Worm (Caenorhabditis elegans) whole organism, L1 larva: ENCODE data around the gene srz-79.
A peak's percentile ranks its signal among the peaks of the same experiment; 100 is the strongest.

Experiments
- aha-1 ChIP-seq: fragments of 150-350 bp; optimal IDR thresholded peaks from 2 replicates; lab custom pipeline; 2014; ENCODE audit warnings: missing biosample characterization, missing genetic modification characterization
- alr-1 ChIP-seq: fragments of 200-800 bp; sonication (Bioruptor generic); optimal IDR thresholded peaks from 2 replicates; lab custom pipeline; 2018; ENCODE audit warnings: borderline replicate concordance, mild to moderate bottlenecking, missing genetic modification characterization, missing compliant biosample characterization
- aly-2 ChIP-seq: fragments of 150-350 bp; optimal IDR thresholded peaks from 2 replicates; lab custom pipeline; 2014; ENCODE audit warnings: missing biosample characterization, missing genetic modification characterization
- ceh-8 ChIP-seq: fragments of 200-800 bp; sonication (Bioruptor generic); optimal IDR thresholded peaks from 2 replicates; lab custom pipeline; 2018; ENCODE audit warnings: mild to moderate bottlenecking, missing genetic modification characterization, moderate library complexity, missing compliant biosample characterization
- ceh-82 ChIP-seq, 3 experiments: fragments of 150-350 bp in 1 of 3; sonication (generic microtip) in 2 of 3; optimal IDR thresholded peaks; 2 replicates each; lab custom pipeline; 2014 to 2017; ENCODE audit warnings: missing biosample characterization in 3 of 3, missing genetic modification characterization in 3 of 3
- ceh-88 ChIP-seq: fragments of 200-800 bp; sonication (Bioruptor generic); IDR thresholded peaks from 2 replicates; pipeline ENCODE4 v1.3.6; 2022; ENCODE audit warnings: missing genetic modification characterization, missing compliant biosample characterization
- ceh-90 ChIP-seq: sonication (generic microtip); optimal IDR thresholded peaks from 2 replicates; lab custom pipeline; 2016; ENCODE audit warnings: missing genetic modification characterization, missing compliant biosample characterization
- ces-1 ChIP-seq: fragments of 150-350 bp; optimal IDR thresholded peaks from 2 replicates; lab custom pipeline; 2014; ENCODE audit warnings: missing biosample characterization, missing genetic modification reagents, missing genetic modification characterization
- dsc-1 ChIP-seq: sonication (generic microtip); optimal IDR thresholded peaks from 2 replicates; lab custom pipeline; 2016; ENCODE audit warnings: mild to moderate bottlenecking, missing genetic modification characterization, missing compliant biosample characterization
- efl-1 ChIP-seq, 4 experiments: fragments of 150-350 bp; optimal IDR thresholded peaks in 3 of 4; peaks in 1 of 4; 1 replicate in 1 of 4; 2 replicates in 3 of 4; lab custom pipeline; 2014; ENCODE audit warnings: missing biosample characterization in 2 of 4, missing genetic modification characterization in 2 of 4, missing genetic modification reagents in 2 of 4
- efl-3 ChIP-seq: fragments of 200-800 bp; sonication (Bioruptor generic); optimal IDR thresholded peaks from 2 replicates; lab custom pipeline; 2018; ENCODE audit warnings: mild to moderate bottlenecking, missing genetic modification characterization, missing compliant biosample characterization
- egl-13 ChIP-seq: sonication (generic microtip); optimal IDR thresholded peaks from 2 replicates; lab custom pipeline; 2016; ENCODE audit warnings: missing genotype, missing genetic modification reagents, missing genetic modification characterization, missing compliant biosample characterization
- elt-3 ChIP-seq, 6 experiments: fragments of 150-350 bp in 1 of 6; sonication (generic microtip); optimal IDR thresholded peaks; 2 replicates each; lab custom pipeline; 2017 to 2018; ENCODE audit warnings: missing biosample characterization in 6 of 6, missing genetic modification characterization in 6 of 6, inconsistent platforms in 1 of 6
- fkh-10 ChIP-seq: sonication (generic microtip); optimal IDR thresholded peaks from 2 replicates; lab custom pipeline; 2017; ENCODE audit warnings: missing biosample characterization, missing genetic modification reagents, missing genetic modification characterization
- fkh-8 ChIP-seq: sonication (generic microtip); optimal IDR thresholded peaks from 2 replicates; lab custom pipeline; 2016; ENCODE audit warnings: mild to moderate bottlenecking, missing genetic modification characterization, missing compliant biosample characterization
- fos-1 ChIP-seq: fragments of 150-350 bp; optimal IDR thresholded peaks from 2 replicates; lab custom pipeline; 2014; ENCODE audit warnings: missing biosample characterization, missing genetic modification characterization
- hpl-2 ChIP-seq: fragments of 150-350 bp; optimal IDR thresholded peaks from 2 replicates; lab custom pipeline; 2014; ENCODE audit warnings: missing biosample characterization, missing genetic modification reagents, missing genetic modification characterization
- isw-1 ChIP-seq: fragments of 200-800 bp; sonication (Bioruptor generic); IDR thresholded peaks from 2 replicates; pipeline ENCODE4 v1.3.6; 2022; ENCODE audit warnings: missing genetic modification characterization, missing compliant biosample characterization
- jun-1 ChIP-seq: fragments of 150-350 bp; optimal IDR thresholded peaks from 2 replicates; lab custom pipeline; 2014; ENCODE audit warnings: missing biosample characterization, missing genetic modification reagents, missing genetic modification characterization
- lin-14 ChIP-seq: fragments of 200-800 bp; sonication (Bioruptor generic); optimal IDR thresholded peaks from 2 replicates; lab custom pipeline; 2018; ENCODE audit warnings: mild to moderate bottlenecking, missing genetic modification characterization, moderate library complexity, missing compliant biosample characterization
- lin-35 ChIP-seq, 2 experiments: fragments of 150-350 bp; optimal IDR thresholded peaks; 2 replicates each; lab custom pipeline; 2014; ENCODE audit warnings: missing biosample characterization in 2 of 2, missing genetic modification characterization in 2 of 2, missing genetic modification reagents in 2 of 2
- lir-3 ChIP-seq: sonication (generic microtip); optimal IDR thresholded peaks from 2 replicates; lab custom pipeline; 2016; ENCODE audit warnings: mild to moderate bottlenecking, missing genetic modification characterization, moderate library complexity, missing compliant biosample characterization; ENCODE audit not compliant: poor library complexity
- lsy-2 ChIP-seq, 2 experiments: fragments of 150-350 bp; optimal IDR thresholded peaks; 2 replicates each; lab custom pipeline; 2014; ENCODE audit warnings: missing biosample characterization in 2 of 2, missing genetic modification characterization in 2 of 2
- mab-9 ChIP-seq: fragments of 200-800 bp; sonication (Bioruptor generic); IDR thresholded peaks from 2 replicates; pipeline ENCODE4 v1.3.6; 2022; ENCODE audit warnings: missing genetic modification reagents, missing genetic modification characterization, missing compliant biosample characterization
- mdl-1 ChIP-seq, 2 experiments: fragments of 150-350 bp; optimal IDR thresholded peaks; 2 replicates each; lab custom pipeline; 2014 to 2017; ENCODE audit warnings: missing biosample characterization in 2 of 2, missing genetic modification characterization in 2 of 2, inconsistent platforms in 1 of 2
- nhr-19 ChIP-seq: fragments of 200-800 bp; sonication (Bioruptor generic); conservative IDR thresholded peaks from 2 replicates; pipeline ENCODE4 v1.3.6; 2022; ENCODE audit warnings: missing genetic modification characterization, missing compliant biosample characterization
- nhr-20 ChIP-seq: sonication (generic microtip); optimal IDR thresholded peaks from 2 replicates; lab custom pipeline; 2016; ENCODE audit warnings: mild to moderate bottlenecking, missing genetic modification characterization, missing compliant biosample characterization
- nhr-47 ChIP-seq: sonication (generic microtip); optimal IDR thresholded peaks from 2 replicates; lab custom pipeline; 2016; ENCODE audit warnings: mild to moderate bottlenecking, missing genetic modification characterization, moderate library complexity, missing compliant biosample characterization
- nhr-71 ChIP-seq: sonication (generic microtip); optimal IDR thresholded peaks from 2 replicates; lab custom pipeline; 2016; ENCODE audit warnings: mild to moderate bottlenecking, missing genetic modification characterization, moderate library complexity, missing compliant biosample characterization
- nhr-77 ChIP-seq: fragments of 150-350 bp; optimal IDR thresholded peaks from 2 replicates; lab custom pipeline; 2014; ENCODE audit warnings: missing biosample characterization, missing genetic modification characterization
- nhr-84 ChIP-seq: sonication (generic microtip); optimal IDR thresholded peaks from 2 replicates; lab custom pipeline; 2017; ENCODE audit warnings: missing biosample characterization, missing genetic modification characterization
- nhr-90 ChIP-seq: sonication (generic microtip); optimal IDR thresholded peaks from 2 replicates; lab custom pipeline; 2016; ENCODE audit warnings: mild to moderate bottlenecking, missing genetic modification characterization, missing compliant biosample characterization; ENCODE audit not compliant: poor library complexity
- rnt-1 ChIP-seq: sonication (generic microtip); optimal IDR thresholded peaks from 2 replicates; lab custom pipeline; 2016; ENCODE audit warnings: mild to moderate bottlenecking, missing genetic modification characterization, moderate library complexity, missing compliant biosample characterization
- skn-1 ChIP-seq: fragments of 150-350 bp; optimal IDR thresholded peaks from 2 replicates; lab custom pipeline; 2014; ENCODE audit warnings: missing biosample characterization, missing genetic modification characterization
- snpc-4 ChIP-seq: fragments of 150-350 bp; optimal IDR thresholded peaks from 2 replicates; lab custom pipeline; 2014; ENCODE audit warnings: missing biosample characterization, missing genetic modification characterization
- snu-23 ChIP-seq: sonication (generic microtip); optimal IDR thresholded peaks from 2 replicates; lab custom pipeline; 2016; ENCODE audit warnings: missing genetic modification characterization, missing compliant biosample characterization
- swsn-7 ChIP-seq: sonication (generic microtip); optimal IDR thresholded peaks from 2 replicates; lab custom pipeline; 2016; ENCODE audit warnings: missing genetic modification characterization, missing compliant biosample characterization
- tbx-2 ChIP-seq: sonication (generic microtip); optimal IDR thresholded peaks from 2 replicates; lab custom pipeline; 2016; ENCODE audit warnings: missing genetic modification characterization, missing compliant biosample characterization
- unc-86 ChIP-seq: sonication (generic microtip); optimal IDR thresholded peaks from 2 replicates; lab custom pipeline; 2016; ENCODE audit warnings: missing genetic modification characterization, missing compliant biosample characterization
- vab-15 ChIP-seq: sonication (generic microtip); optimal IDR thresholded peaks from 2 replicates; lab custom pipeline; 2017; ENCODE audit warnings: missing genotype, mild to moderate bottlenecking, missing genetic modification characterization, missing compliant biosample characterization
- xbp-1 ChIP-seq: sonication (generic microtip); optimal IDR thresholded peaks from 2 replicates; lab custom pipeline; 2016; ENCODE audit warnings: missing genetic modification characterization, missing compliant biosample characterization
- zip-4 ChIP-seq: fragments of 200-800 bp; sonication (Bioruptor generic); optimal IDR thresholded peaks from 2 replicates; lab custom pipeline; 2018; ENCODE audit warnings: mild to moderate bottlenecking, missing genetic modification characterization, moderate library complexity, missing compliant biosample characterization

Gene srz-79

DNA sequence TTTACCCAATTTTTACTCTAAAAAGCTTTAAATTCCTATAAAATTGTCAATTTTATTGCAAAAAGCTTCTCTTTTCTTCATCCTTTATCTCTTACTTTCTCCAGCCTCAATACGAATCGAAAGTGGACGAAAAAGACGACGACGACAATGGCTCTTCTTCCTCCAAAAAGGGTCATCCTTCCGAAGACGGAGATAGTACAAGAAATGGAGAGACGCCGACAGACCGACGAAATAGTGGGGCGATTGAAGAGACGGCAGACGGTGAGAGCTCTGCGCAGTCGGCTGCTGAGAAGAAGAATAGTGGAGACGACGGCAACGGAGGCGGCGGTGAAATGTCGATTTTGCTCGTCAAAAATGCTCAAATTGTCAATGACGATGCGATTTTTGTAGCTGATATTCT lies 25.9 kb downstream of the srz-79 start (continued):
- TF ChIP-seq ceh-88 = no peak
- TF ChIP-seq tbx-2 (tag; lab: Kevin White, UChicago) = peak; percentile 63
- no peak for TF ChIP-seq hpl-2 (GFP tag; lab: Kevin White, UChicago)
- TF ChIP-seq ceh-90 = no peak
- peak; percentile 88 for TF ChIP-seq snpc-4
- peak; percentile 76 for TF ChIP-seq swsn-7 (tag; lab: Kevin White, UChicago)
- peak; percentile 32 for TF ChIP-seq nhr-19
- peak; percentile 8 for TF ChIP-seq fkh-10 (GFP tag; lab: Kevin White, UChicago)
- TF ChIP-seq ces-1 (GFP tag; lab: Kevin White, UChicago) = no peak
- TF ChIP-seq ceh-8 (GFP tag; lab: Kevin White, UChicago) = peak; percentile 0
- peak; percentile 8 for TF ChIP-seq fkh-8 (tag; lab: Kevin White, UChicago)
- TF ChIP-seq lin-35 (GFP tag; optimal IDR thresholded peaks at IDR 0.05; lab: Kevin White, UChicago) = peak; percentile 16 to 28
- TF ChIP-seq ceh-82 (tag; optimal IDR thresholded peaks at IDR 0.05; lab: Kevin White, UChicago) = peak; percentile 37 to 66 (median 53)
- peak; percentile 74 for TF ChIP-seq nhr-47 (tag; lab: Kevin White, UChicago)
- no peak for TF ChIP-seq jun-1 (tag; lab: Kevin White, UChicago)
- peak in 1 of 2 experiments; percentile 41 for TF ChIP-seq mdl-1 (tag; optimal IDR thresholded peaks at IDR 0.05; lab: Kevin White, UChicago)
- no peak for TF ChIP-seq vab-15 (tag; lab: Kevin White, UChicago)
- no peak for TF ChIP-seq nhr-20
- peak; percentile 60 for TF ChIP-seq snu-23 (GFP tag; lab: Kevin White, UChicago)
- peak; percentile 54 for TF ChIP-seq isw-1 (GFP tag; lab: Robert Waterston, UW)
- peak; percentile 64 for TF ChIP-seq nhr-71 (tag; lab: Kevin White, UChicago)
- peak; percentile 63 for TF ChIP-seq unc-86 (tag; lab: Kevin White, UChicago)
- TF ChIP-seq alr-1 (tag; lab: Kevin White, UChicago) = no peak
- TF ChIP-seq fos-1 = no peak
- no peak for TF ChIP-seq efl-3 (GFP tag; lab: Kevin White, UChicago)
- TF ChIP-seq rnt-1 (tag; lab: Kevin White, UChicago) = no peak
- no peak for TF ChIP-seq lir-3 (tag; lab: Kevin White, UChicago)

DNA sequence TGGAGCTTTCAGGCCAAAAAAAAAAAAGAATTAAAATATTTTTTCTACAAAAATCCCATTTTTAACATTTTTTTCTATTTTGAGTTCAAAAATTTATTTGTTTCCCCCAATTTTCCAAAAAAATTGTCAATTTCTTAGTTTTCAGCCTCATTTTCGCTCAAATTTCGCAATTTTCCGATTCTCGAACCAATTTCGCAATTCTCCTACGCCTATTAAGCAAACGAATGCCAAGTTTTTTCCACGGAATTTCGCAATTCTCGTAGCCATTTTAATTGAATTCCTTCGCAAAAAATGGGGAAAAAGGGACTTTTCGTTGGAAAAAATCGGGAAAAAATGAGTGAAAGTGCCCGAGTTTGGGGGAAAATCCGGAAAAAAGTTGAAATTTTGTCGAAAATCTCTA lies 27.0 kb downstream of the srz-79 start:
- TF ChIP-seq ceh-82 (tag; optimal IDR thresholded peaks at IDR 0.05; lab: Kevin White, UChicago) (peak; percentile 23 to 66 (median 33)), zip-4 (peak; percentile 64), aly-2 (no peak), skn-1 (peak; percentile 70), aha-1 (no peak), ceh-90 (peak; percentile 1), lsy-2 (tag; optimal IDR thresholded peaks at IDR 0.05; lab: Kevin White, UChicago) (peak in 1 of 2 experiments; percentile 10), elt-3 (tag; optimal IDR thresholded peaks at IDR 0.05; lab: Kevin White, UChicago) (no peak), efl-1 (optimal IDR thresholded peaks at IDR 0.05; lab: Kevin White, UChicago) (peak in 1 of 2 experiments; percentile 10), efl-1 (GFP tag; optimal IDR thresholded peaks at IDR 0.05 in 1 of 2; lab: Kevin White, UChicago) (no peak), nhr-20 (no peak), swsn-7 (tag; lab: Kevin White, UChicago) (no peak), lin-14 (peak; percentile 28)

DNA sequence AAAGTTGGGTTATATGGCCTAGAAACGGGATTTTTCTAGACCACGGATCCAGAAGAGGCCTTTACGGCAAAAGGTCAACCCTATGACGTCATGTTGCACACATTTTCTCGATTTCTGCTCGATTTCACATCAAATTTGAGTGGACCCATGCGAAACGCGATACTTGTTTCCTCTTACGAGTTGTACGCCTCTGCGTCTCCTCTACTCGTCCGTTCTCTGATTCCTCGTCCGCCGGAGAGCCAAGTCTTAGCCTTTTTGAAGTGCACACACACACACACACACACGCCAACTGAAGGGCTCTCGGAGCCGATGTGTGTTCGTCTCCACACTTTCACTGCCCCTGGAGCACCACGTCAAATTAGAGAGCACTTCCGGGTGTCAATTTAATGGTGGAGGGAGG lies 27.5 kb downstream of the srz-79 start:
- TF ChIP-seq xbp-1 (tag; lab: Kevin White, UChicago) (peak; percentile 13), nhr-77 (no peak), nhr-71 (tag; lab: Kevin White, UChicago) (peak; percentile 31), nhr-90 (tag; lab: Kevin White, UChicago) (no peak), nhr-47 (tag; lab: Kevin White, UChicago) (peak; percentile 27), efl-1 (optimal IDR thresholded peaks at IDR 0.05; lab: Kevin White, UChicago) (no peak), efl-1 (GFP tag; optimal IDR thresholded peaks at IDR 0.05 in 1 of 2; lab: Kevin White, UChicago) (peak in 1 of 2 experiments; percentile 72), lin-14 (peak; percentile 73), isw-1 (GFP tag; lab: Robert Waterston, UW) (no peak), nhr-84 (no peak), swsn-7 (tag; lab: Kevin White, UChicago) (peak; percentile 14), fkh-10 (GFP tag; lab: Kevin White, UChicago) (peak; percentile 38), dsc-1 (tag; lab: Kevin White, UChicago) (peak; percentile 61), ceh-82 (tag; optimal IDR thresholded peaks at IDR 0.05; lab: Kevin White, UChicago) (peak in 1 of 3 experiments; percentile 38), egl-13 (tag; lab: Kevin White, UChicago) (peak; percentile 44), mab-9 (0 out of 2 replicates have a peak, but pooled peaks have one; percentile 26), tbx-2 (tag; lab: Kevin White, UChicago) (peak; percentile 27), unc-86 (tag; lab: Kevin White, UChicago) (peak; percentile 12)
- TF ChIP-seq, all 84 proteins: peak for 13
